Worm (Caenorhabditis elegans) whole organism, L3 larva: ENCODE results near the gene str-169.

Source experiments
- ZK546.5 ChIP-seq: sonication (generic microtip); optimal IDR thresholded peaks from 2 replicates; lab custom pipeline; 2017; ENCODE audit warnings: missing biosample characterization, missing genetic modification characterization
- aly-2 ChIP-seq: fragments of 150-350 bp; optimal IDR thresholded peaks from 2 replicates; lab custom pipeline; 2014; ENCODE audit warnings: missing biosample characterization, missing genetic modification characterization
- ceh-16 ChIP-seq: sonication (generic microtip); optimal IDR thresholded peaks from 2 replicates; lab custom pipeline; 2017; ENCODE audit warnings: missing biosample characterization, missing genetic modification characterization
- ceh-82 ChIP-seq: fragments of 150-350 bp; optimal IDR thresholded peaks from 2 replicates; lab custom pipeline; 2014; ENCODE audit warnings: missing biosample characterization, missing genetic modification characterization
- daf-12 ChIP-seq: fragments of 150-350 bp; optimal IDR thresholded peaks from 2 replicates; lab custom pipeline; 2014; ENCODE audit warnings: missing biosample characterization, missing genetic modification reagents, missing genetic modification characterization
- egl-27 ChIP-seq: sonication (generic microtip); optimal IDR thresholded peaks from 4 replicates; lab custom pipeline; 2017; ENCODE audit warnings: missing biosample characterization, missing genetic modification reagents, missing genetic modification characterization
- egl-5 ChIP-seq: fragments of 150-350 bp; optimal IDR thresholded peaks from 2 replicates; lab custom pipeline; 2017; ENCODE audit warnings: missing biosample characterization, missing genetic modification reagents, missing genetic modification characterization, inconsistent platforms
- elt-3 ChIP-seq, 3 experiments: fragments of 150-350 bp in 1 of 3; sonication (generic microtip) in 2 of 3; optimal IDR thresholded peaks; 2 replicates in 2 of 3; 4 replicates in 1 of 3; lab custom pipeline; 2014 to 2017; ENCODE audit warnings: missing biosample characterization in 3 of 3, missing genetic modification characterization in 3 of 3
- eor-1 ChIP-seq, 2 experiments: fragments of 150-350 bp; optimal IDR thresholded peaks; 2 replicates each; lab custom pipeline; 2014 to 2018; ENCODE audit warnings: missing biosample characterization in 2 of 2, missing genetic modification characterization in 2 of 2
- fkh-2 ChIP-seq: fragments of 150-350 bp; optimal IDR thresholded peaks from 2 replicates; lab custom pipeline; 2014; ENCODE audit warnings: missing biosample characterization, missing genetic modification reagents, missing genetic modification characterization
- hmg-11 ChIP-seq: sonication (generic microtip); optimal IDR thresholded peaks from 2 replicates; lab custom pipeline; 2016; ENCODE audit warnings: missing genetic modification characterization, missing compliant biosample characterization
- jun-1 ChIP-seq: fragments of 150-350 bp; optimal IDR thresholded peaks from 2 replicates; lab custom pipeline; 2014; ENCODE audit warnings: missing biosample characterization, missing genetic modification reagents, missing genetic modification characterization
- lin-15B ChIP-seq: fragments of 150-350 bp; optimal IDR thresholded peaks from 2 replicates; lab custom pipeline; 2014; ENCODE audit warnings: missing biosample characterization, missing genetic modification characterization
- lin-39 ChIP-seq: fragments of 150-350 bp; optimal IDR thresholded peaks from 2 replicates; lab custom pipeline; 2018; ENCODE audit warnings: missing biosample characterization, missing genetic modification reagents, missing genetic modification characterization
- lsy-12 ChIP-seq: sonication (generic microtip); optimal IDR thresholded peaks from 2 replicates; lab custom pipeline; 2016; ENCODE audit warnings: mild to moderate bottlenecking, missing genetic modification characterization, missing compliant biosample characterization
- mdl-1 ChIP-seq: fragments of 150-350 bp; optimal IDR thresholded peaks from 2 replicates; lab custom pipeline; 2014; ENCODE audit warnings: missing biosample characterization, missing genetic modification characterization
- mml-1 ChIP-seq: fragments of 150-350 bp; sonication (generic microtip); optimal IDR thresholded peaks from 3 replicates; lab custom pipeline; 2014; ENCODE audit warnings: missing biosample characterization, missing genetic modification characterization
- nhr-12 ChIP-seq: fragments of 150-350 bp; optimal IDR thresholded peaks from 2 replicates; lab custom pipeline; 2014; ENCODE audit warnings: missing biosample characterization, missing genetic modification characterization
- nhr-237 ChIP-seq: fragments of 150-350 bp; optimal IDR thresholded peaks from 2 replicates; lab custom pipeline; 2014; ENCODE audit warnings: missing biosample characterization, missing genetic modification characterization
- nhr-28 ChIP-seq: fragments of 150-350 bp; optimal IDR thresholded peaks from 2 replicates; lab custom pipeline; 2014; ENCODE audit warnings: missing biosample characterization, missing genetic modification characterization
- nhr-43 ChIP-seq: sonication (generic microtip); optimal IDR thresholded peaks from 2 replicates; lab custom pipeline; 2016; ENCODE audit warnings: mild to moderate bottlenecking, missing genetic modification characterization, missing compliant biosample characterization; ENCODE audit not compliant: poor library complexity, severe bottlenecking
- nhr-67 ChIP-seq: fragments of 150-350 bp; optimal IDR thresholded peaks from 2 replicates; lab custom pipeline; 2014; ENCODE audit warnings: missing biosample characterization, missing genetic modification characterization
- nhr-76 ChIP-seq: fragments of 150-350 bp; sonication (generic microtip); optimal IDR thresholded peaks from 5 replicates; lab custom pipeline; 2014; ENCODE audit warnings: missing biosample characterization, missing genetic modification characterization
- pha-4 ChIP-seq: fragments of 150-350 bp; optimal IDR thresholded peaks from 2 replicates; lab custom pipeline; 2014; ENCODE audit warnings: missing biosample characterization, missing genetic modification reagents, missing genetic modification characterization
- pqm-1 ChIP-seq: fragments of 150-350 bp; optimal IDR thresholded peaks from 2 replicates; lab custom pipeline; 2017; ENCODE audit warnings: missing biosample characterization, missing genetic modification characterization, inconsistent platforms
- sea-2 ChIP-seq: fragments of 150-350 bp; sonication (generic microtip); optimal IDR thresholded peaks from 4 replicates; lab custom pipeline; 2014; ENCODE audit warnings: missing biosample characterization, missing genetic modification reagents, missing genetic modification characterization
- snpc-4 ChIP-seq: fragments of 150-350 bp; optimal IDR thresholded peaks from 2 replicates; lab custom pipeline; 2014; ENCODE audit warnings: missing biosample characterization, missing genetic modification characterization
- tbx-2 ChIP-seq: sonication (generic microtip); optimal IDR thresholded peaks from 2 replicates; lab custom pipeline; 2016; ENCODE audit warnings: mild to moderate bottlenecking, missing genetic modification characterization, missing compliant biosample characterization
- unc-39 ChIP-seq: sonication (generic microtip); optimal IDR thresholded peaks from 4 replicates; lab custom pipeline; 2017; ENCODE audit warnings: missing biosample characterization, missing genetic modification characterization
- unc-62 ChIP-seq: fragments of 150-350 bp; sonication (generic microtip); optimal IDR thresholded peaks from 4 replicates; lab custom pipeline; 2014; ENCODE audit warnings: missing biosample characterization, missing genetic modification reagents, missing genetic modification characterization
- zag-1 ChIP-seq: fragments of 150-350 bp; optimal IDR thresholded peaks from 2 replicates; lab custom pipeline; 2014; ENCODE audit warnings: missing biosample characterization, missing genetic modification characterization
- ztf-11 ChIP-seq: fragments of 150-350 bp; optimal IDR thresholded peaks from 2 replicates; lab custom pipeline; 2014; ENCODE audit warnings: missing biosample characterization, missing genetic modification characterization
- ztf-4 ChIP-seq: fragments of 150-350 bp; optimal IDR thresholded peaks from 2 replicates; lab custom pipeline; 2014; ENCODE audit warnings: missing biosample characterization, missing genetic modification characterization

Gene str-169

ce11 chrIV:4981027-4981426 is 35.2 kb downstream of the str-169 start, which contains the start of gene srz-24:
Gene srz-24 (minus strand): TSS chrIV:4981127.
- TF ChIP-seq hmg-11 (tag; lab: Kevin White, UChicago) (no peak), nhr-237 (no peak), egl-27 (no peak), sea-2 (GFP tag; lab: Kevin White, UChicago) (no peak), pqm-1 (tag; lab: Kevin White, UChicago) (no peak), lsy-12 (tag; lab: Kevin White, UChicago) (no peak)

- TF ChIP-seq unc-62 (GFP tag; lab: Kevin White, UChicago) = no peak
- no peak for TF ChIP-seq lin-15B (tag; lab: Kevin White, UChicago)
- no peak for TF ChIP-seq daf-12
- no peak for TF ChIP-seq tbx-2 (tag; lab: Kevin White, UChicago)
These were observed 36.6 kb downstream of the str-169 start, which contains the start of gene E03H12.4 for ce11 chrIV:4982477-4982876. Gene E03H12.4 (plus strand): TSS chrIV:4982596.

ce11 chrIV:4983746-4984145 is 37.9 kb downstream of the str-169 start, which contains the start of gene clec-176:
Gene clec-176 (plus strand): TSS chrIV:4984046.
- TF ChIP-seq nhr-76 (tag; lab: Kevin White, UChicago) = no peak
- TF ChIP-seq unc-62 (GFP tag; lab: Kevin White, UChicago) = no peak
- no peak for TF ChIP-seq egl-5 (tag; lab: Kevin White, UChicago)
- no peak for TF ChIP-seq zag-1 (tag; lab: Kevin White, UChicago)
- TF ChIP-seq unc-39 (tag; lab: Kevin White, UChicago) = no peak
- no peak for TF ChIP-seq fkh-2 (tag; lab: Kevin White, UChicago)
- no peak for TF ChIP-seq lin-39 (tag; lab: Kevin White, UChicago)

ce11 chrIV:4986246-4986645 is 40.4 kb downstream of the str-169 start, which contains the start of gene clec-177:
Gene clec-177 (plus strand): TSS chrIV:4986546.
- TF ChIP-seq nhr-43 = no peak
- TF ChIP-seq elt-3 (tag; optimal IDR thresholded peaks at IDR 0.05; lab: Kevin White, UChicago) = no peak
- no peak for TF ChIP-seq daf-12
- TF ChIP-seq pqm-1 (tag; lab: Kevin White, UChicago) = no peak
- no peak for TF ChIP-seq aly-2 (tag; lab: Kevin White, UChicago)
- no peak for TF ChIP-seq ztf-11 (tag; lab: Kevin White, UChicago)
- TF ChIP-seq egl-27 = no peak
- TF ChIP-seq ztf-4 = no peak
- TF ChIP-seq jun-1 (tag; lab: Kevin White, UChicago) = no peak
- TF ChIP-seq lin-15B (tag; lab: Kevin White, UChicago) = no peak
- no peak for TF ChIP-seq ZK546.5 (tag; lab: Kevin White, UChicago)
- TF ChIP-seq tbx-2 (tag; lab: Kevin White, UChicago) = no peak
- TF ChIP-seq mml-1 (tag; lab: Kevin White, UChicago) = no peak
- TF ChIP-seq lsy-12 (tag; lab: Kevin White, UChicago) = no peak
- no peak for TF ChIP-seq nhr-76 (tag; lab: Kevin White, UChicago)
- no peak for TF ChIP-seq ceh-82 (tag; lab: Kevin White, UChicago)
- TF ChIP-seq zag-1 (tag; lab: Kevin White, UChicago) = no peak
- TF ChIP-seq egl-5 (tag; lab: Kevin White, UChicago) = no peak
- TF ChIP-seq pha-4 = no peak

DNA sequence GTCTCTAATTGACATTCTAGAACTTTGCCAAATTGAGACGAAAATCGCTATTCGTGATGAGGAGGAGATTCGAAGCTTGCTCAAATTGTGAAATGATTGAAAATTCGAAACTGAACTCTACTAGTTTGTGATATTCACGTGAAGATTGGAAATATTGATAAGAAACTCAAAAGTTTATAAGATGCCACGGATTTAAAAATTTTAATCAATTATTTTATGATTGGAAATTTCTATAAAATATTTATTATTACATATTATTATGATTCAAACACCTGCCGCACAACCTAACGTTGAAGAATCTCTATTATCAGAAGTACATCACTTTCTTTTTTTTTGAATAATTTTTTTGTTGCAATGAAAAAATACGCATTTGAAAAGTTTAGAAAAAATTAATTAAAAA is 42.7 kb downstream of the str-169 start, which contains the start of gene E03H12.7:
Gene E03H12.7 (minus strand): TSS at position 101 of the 400 bp plus-strand sequence.
- TF ChIP-seq nhr-12 = no peak
- TF ChIP-seq tbx-2 (tag; lab: Kevin White, UChicago) = no peak
- no peak for TF ChIP-seq ztf-11 (tag; lab: Kevin White, UChicago)
- TF ChIP-seq lin-39 (tag; lab: Kevin White, UChicago) = no peak
- no peak for TF ChIP-seq elt-3 (tag; optimal IDR thresholded peaks at IDR 0.05; lab: Kevin White, UChicago)
- TF ChIP-seq mdl-1 (tag; lab: Kevin White, UChicago) = no peak
- no peak for TF ChIP-seq snpc-4 (tag; lab: Kevin White, UChicago)
- no peak for TF ChIP-seq nhr-67 (tag; lab: Kevin White, UChicago)
- no peak for TF ChIP-seq pqm-1 (tag; lab: Kevin White, UChicago)
- TF ChIP-seq egl-27 = no peak
- TF ChIP-seq nhr-237 = no peak
- TF ChIP-seq nhr-28 (tag; lab: Kevin White, UChicago) = no peak
- no peak for TF ChIP-seq eor-1 (tag; optimal IDR thresholded peaks at IDR 0.05; lab: Kevin White, UChicago)
- TF ChIP-seq ceh-16 = no peak
- TF ChIP-seq, all 47 proteins: peak for 0
